Worm (Caenorhabditis elegans) whole organism, L4 larva: Measurements from ENCODE around the gene srh-83.

Source experiments
- F26F4.8 ChIP-seq: fragments of 200-800 bp; sonication (Bioruptor generic); conservative IDR thresholded peaks from 2 replicates; pipeline ENCODE4 v1.3.6; 2022; ENCODE audit warnings: missing genetic modification characterization, missing compliant biosample characterization
- attf-4 ChIP-seq: sonication (generic microtip); optimal IDR thresholded peaks from 3 replicates; lab custom pipeline; 2017; ENCODE audit warnings: missing biosample characterization, missing genetic modification characterization
- ceh-28 ChIP-seq: fragments of 150-350 bp; optimal IDR thresholded peaks from 2 replicates; lab custom pipeline; 2014; ENCODE audit warnings: missing biosample characterization, missing genetic modification reagents, missing genetic modification characterization
- lin-1 ChIP-seq: fragments of 200-800 bp; sonication (Bioruptor generic); IDR thresholded peaks from 2 replicates; pipeline ENCODE4 v1.3.6; 2022; ENCODE audit warnings: missing genetic modification reagents, missing genetic modification characterization, missing compliant biosample characterization
- lin-39 ChIP-seq: fragments of 150-350 bp; optimal IDR thresholded peaks from 2 replicates; lab custom pipeline; 2014; ENCODE audit warnings: missing biosample characterization, missing genetic modification reagents, missing genetic modification characterization
- lsy-2 ChIP-seq, 2 experiments: fragments of 150-350 bp in 1 of 2; sonication (generic microtip) in 1 of 2; optimal IDR thresholded peaks; 2 replicates each; lab custom pipeline; 2014 to 2017; ENCODE audit warnings: missing biosample characterization in 2 of 2, missing genetic modification characterization in 2 of 2
- nhr-6 ChIP-seq: fragments of 150-350 bp; optimal IDR thresholded peaks from 2 replicates; lab custom pipeline; 2014; ENCODE audit warnings: missing biosample characterization, missing genetic modification characterization
- nhr-77 ChIP-seq: fragments of 150-350 bp; optimal IDR thresholded peaks from 2 replicates; lab custom pipeline; 2014; ENCODE audit warnings: missing biosample characterization, missing genetic modification characterization
- skn-1 ChIP-seq: fragments of 150-350 bp; optimal IDR thresholded peaks from 2 replicates; lab custom pipeline; 2014; ENCODE audit warnings: missing biosample characterization, missing genetic modification characterization
- ztf-11 ChIP-seq: fragments of 150-350 bp; optimal IDR thresholded peaks from 2 replicates; lab custom pipeline; 2014; ENCODE audit warnings: missing biosample characterization, missing genetic modification characterization

ce11 chrV:7201353-7201752 lies 37.0 kb downstream of the srh-83 start:
- TF ChIP-seq lin-39 (tag; lab: Kevin White, UChicago) = no peak
- TF ChIP-seq lin-1 (GFP tag; lab: Robert Waterston, UW) = no peak
- no peak for TF ChIP-seq lsy-2 (tag; optimal IDR thresholded peaks at IDR 0.05; lab: Kevin White, UChicago)
- TF ChIP-seq ceh-28 (tag; lab: Kevin White, UChicago) = no peak
- no peak for TF ChIP-seq nhr-77
- no peak for TF ChIP-seq ztf-11 (tag; lab: Kevin White, UChicago)
- no peak for TF ChIP-seq skn-1 (tag; lab: Kevin White, UChicago)
- no peak for TF ChIP-seq nhr-6 (tag; lab: Kevin White, UChicago)
- no peak for TF ChIP-seq attf-4 (tag; lab: Kevin White, UChicago)
- TF ChIP-seq F26F4.8 = no peak
